Worm (Caenorhabditis elegans): ENCODE results near the gene C38D4.10.

Gene C38D4.10

DNA sequence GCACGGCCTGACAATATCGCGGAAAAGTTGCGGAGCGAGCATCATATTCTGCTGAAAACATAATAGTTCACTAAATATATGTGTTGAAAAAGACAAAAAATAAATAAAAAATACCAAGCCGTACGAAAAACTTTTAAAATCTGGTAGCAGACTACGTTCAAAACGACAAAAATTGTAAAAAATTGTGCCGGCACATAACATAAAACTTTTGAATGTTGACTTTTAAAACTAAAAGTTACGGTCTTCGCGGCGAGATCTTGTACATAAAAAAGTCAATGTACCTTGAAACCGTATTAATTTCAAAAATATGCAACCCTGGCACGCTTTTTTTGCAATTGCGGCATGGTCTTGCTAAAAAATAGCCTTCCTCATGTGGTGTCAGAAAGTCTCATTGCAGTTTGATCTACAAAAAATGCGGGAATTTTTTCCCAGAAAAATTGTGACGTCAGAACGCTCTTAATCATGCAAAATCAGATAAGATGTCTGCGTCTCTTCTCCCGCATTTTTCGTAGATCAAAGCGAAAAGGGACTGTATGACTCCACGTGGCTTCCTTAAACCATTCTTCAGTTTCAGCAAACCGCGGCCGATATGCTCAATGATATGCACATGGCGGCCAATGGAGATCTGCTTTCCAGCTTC is at the start of gene C38D4.10, which contains the start of gene gex-5:
Gene C38D4.10 (plus strand): TSS at position 590 of the 640 bp plus-strand sequence.
Gene gex-5 (minus strand): TSS at position 51 of the 640 bp plus-strand sequence.
- peak; percentile 55 for TF ChIP-seq unc-130 (GFP tag; optimal IDR thresholded peaks at IDR 0.05)

DNA sequence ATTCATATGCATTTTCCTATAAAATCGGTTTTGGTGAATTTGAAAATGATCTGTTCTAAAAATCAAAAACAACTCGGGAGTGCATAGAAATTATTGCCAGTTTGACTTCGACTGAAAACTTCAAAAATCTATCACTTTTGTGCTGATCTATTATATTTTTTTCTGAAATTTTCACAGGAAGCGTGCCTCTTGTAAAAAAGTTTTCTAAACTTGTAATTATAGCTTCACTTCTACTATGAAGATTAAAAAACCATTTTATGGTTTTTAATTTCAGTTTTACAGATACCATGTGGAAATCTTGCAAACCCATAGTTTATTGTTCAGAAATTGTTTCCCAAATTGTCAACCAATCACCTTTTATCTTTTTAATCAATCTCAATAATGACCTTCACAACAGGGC is 48.3 kb upstream of the C38D4.10 start, which contains the start of gene F17C8.9:
Gene F17C8.9 (plus strand): TSS at position 301 of the 400 bp plus-strand sequence.
- TF ChIP-seq nhr-6 (tag; optimal IDR thresholded peaks at IDR 0.05) (no peak), nhr-11 (tag; optimal IDR thresholded peaks at IDR 0.05) (no peak), ztf-7 (tag; optimal IDR thresholded peaks at IDR 0.05) (no peak), cey-2 (tag; optimal IDR thresholded peaks at IDR 0.05; ENCODE audit: borderline replicate concordance, insufficient read depth) (no peak), ceh-62 (tag; optimal IDR thresholded peaks at IDR 0.05) (no peak)

DNA sequence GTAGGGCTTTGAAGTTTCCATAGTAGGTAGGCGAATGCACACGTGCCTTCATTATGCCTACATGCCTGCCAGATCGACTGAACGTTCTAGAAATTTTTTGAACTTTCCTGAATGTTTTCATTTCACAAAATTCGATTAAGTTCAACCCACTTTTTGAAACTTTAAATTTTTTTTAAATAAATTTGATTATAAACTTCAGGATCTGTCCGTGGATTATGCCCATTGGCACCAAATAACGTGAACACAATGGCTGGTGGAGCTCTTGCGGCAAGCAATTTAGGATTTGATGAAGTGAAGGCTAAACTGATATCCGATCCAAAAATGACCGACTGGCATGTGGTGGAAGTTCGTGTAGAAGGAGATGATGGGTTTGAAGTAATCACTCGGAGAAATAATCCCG is 46.9 kb upstream of the C38D4.10 start, which contains the start of gene F17C8.7:
Gene F17C8.7 (plus strand): TSS at position 301 of the 400 bp plus-strand sequence.
- no peak for TF ChIP-seq attf-4 (tag; optimal IDR thresholded peaks at IDR 0.05)
- no peak for TF ChIP-seq D1046.2 (GFP tag; IDR thresholded peaks at IDR 0.05)
- TF ChIP-seq ceh-44 (GFP tag; IDR thresholded peaks at IDR 0.05): no peak
- no peak for TF ChIP-seq lsy-2 (tag; optimal IDR thresholded peaks at IDR 0.05)
- TF ChIP-seq F44E2.7 (GFP tag; IDR thresholded peaks at IDR 0.05): no peak
- no peak for TF ChIP-seq fos-1 (tag; optimal IDR thresholded peaks at IDR 0.05)
- TF ChIP-seq pqm-1 (tag; optimal IDR thresholded peaks at IDR 0.05): no peak

DNA sequence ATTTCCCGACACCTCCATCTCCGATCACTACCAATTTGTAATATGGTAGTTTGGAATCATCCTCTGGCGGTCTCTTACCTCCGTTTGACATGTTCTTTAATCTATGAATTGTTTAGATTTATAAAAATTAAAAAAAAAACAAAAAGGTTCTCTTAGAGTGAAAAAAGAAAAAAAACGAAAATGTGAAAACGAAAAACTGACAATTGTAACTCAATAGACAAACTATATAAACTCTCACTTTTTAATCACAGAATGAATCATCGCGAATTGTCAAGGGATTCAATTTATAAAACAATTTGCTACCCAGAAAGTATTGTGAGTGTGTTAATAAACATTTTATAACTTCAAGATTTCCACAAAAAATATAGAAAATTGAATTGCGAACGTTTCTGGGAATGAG is 42.4 kb upstream of the C38D4.10 start, which contains the start of gene ras-2:
Gene ras-2 (minus strand): TSS at position 101 of the 400 bp plus-strand sequence.
- TF ChIP-seq ceh-82 (tag; optimal IDR thresholded peaks at IDR 0.05) (no peak), ctbp-1 (GFP tag; IDR thresholded peaks at IDR 0.05) (no peak), madf-5 (GFP tag; IDR thresholded peaks at IDR 0.05) (no peak), nhr-11 (tag; optimal IDR thresholded peaks at IDR 0.05) (no peak), Y105C5A.15 (GFP tag; IDR thresholded peaks at IDR 0.05) (no peak), Y75B8A.6 (GFP tag; IDR thresholded peaks at IDR 0.05) (no peak), ztf-11 (tag; optimal IDR thresholded peaks at IDR 0.05) (no peak)

DNA sequence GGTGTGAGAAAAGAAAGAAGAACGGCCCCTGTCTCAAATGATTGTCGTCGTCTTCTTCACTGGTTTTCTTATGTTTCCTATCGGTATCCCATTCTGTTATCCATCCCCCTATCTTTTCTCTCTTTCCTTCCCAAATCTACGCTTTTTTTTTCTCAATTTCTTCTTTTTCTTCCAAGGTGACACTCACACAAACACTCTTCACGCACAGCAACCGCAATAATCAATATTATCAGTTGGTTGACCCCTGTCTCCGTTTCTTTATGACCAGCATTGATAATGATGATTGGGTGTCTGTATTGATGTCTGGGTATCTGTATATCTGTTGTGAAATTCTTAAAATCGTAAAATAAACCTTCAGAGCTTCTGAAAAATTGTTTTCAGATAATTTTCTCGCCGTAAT is 41.5 kb upstream of the C38D4.10 start:
- peak; percentile 68 for TF ChIP-seq hlh-11 (tag; optimal IDR thresholded peaks at IDR 0.05)
- TF ChIP-seq mes-2 (tag; optimal IDR thresholded peaks at IDR 0.05; ENCODE audit: poor library complexity, severe bottlenecking): no peak
- peak; percentile 2 for TF ChIP-seq hlh-30 (tag; optimal IDR thresholded peaks at IDR 0.05; ENCODE audit: insufficient read depth)
- TF ChIP-seq hmg-1.1 (GFP tag; IDR thresholded peaks at IDR 0.05): no peak
- no peak for TF ChIP-seq mxl-2 (GFP tag; conservative IDR thresholded peaks at IDR 0.05)
- peak; percentile 33 for TF ChIP-seq nhr-28 (tag; optimal IDR thresholded peaks at IDR 0.05)
- TF ChIP-seq nhr-76 (tag; optimal IDR thresholded peaks at IDR 0.05): no peak
- TF ChIP-seq nhr-11 (tag; optimal IDR thresholded peaks at IDR 0.05): peak; percentile 29
- peak; percentile 25 for TF ChIP-seq pqm-1 (tag; optimal IDR thresholded peaks at IDR 0.05)
- TF ChIP-seq cey-2 (tag; optimal IDR thresholded peaks at IDR 0.05; ENCODE audit: borderline replicate concordance, insufficient read depth): no peak
- no peak for TF ChIP-seq rbr-2 (tag; optimal IDR thresholded peaks at IDR 0.05)
- no peak for TF ChIP-seq ceh-62 (tag; optimal IDR thresholded peaks at IDR 0.05)
- TF ChIP-seq dmd-8 (GFP tag; IDR thresholded peaks at IDR 0.05): no peak
- no peak for TF ChIP-seq spr-3 (GFP tag; optimal IDR thresholded peaks at IDR 0.05)
- no peak for TF ChIP-seq lin-15B (tag; optimal IDR thresholded peaks at IDR 0.05)
- TF ChIP-seq hif-1 (tag; optimal IDR thresholded peaks at IDR 0.05): no peak
- TF ChIP-seq mxl-3 (GFP tag; optimal IDR thresholded peaks at IDR 0.05): peak; percentile 26
- TF ChIP-seq nhr-6 (tag; optimal IDR thresholded peaks at IDR 0.05): no peak
- no peak for TF ChIP-seq madf-9 (GFP tag; conservative IDR thresholded peaks at IDR 0.05)
- TF ChIP-seq unc-62 (GFP tag; optimal IDR thresholded peaks at IDR 0.05 in 1 of 2): peak in 1 of 2 experiments; percentile 7
- TF ChIP-seq unc-62 (tag; optimal IDR thresholded peaks at IDR 0.05): no peak
